Worm (Caenorhabditis elegans): Measurements from ENCODE around the gene W03F9.9.

Gene W03F9.9

DNA sequence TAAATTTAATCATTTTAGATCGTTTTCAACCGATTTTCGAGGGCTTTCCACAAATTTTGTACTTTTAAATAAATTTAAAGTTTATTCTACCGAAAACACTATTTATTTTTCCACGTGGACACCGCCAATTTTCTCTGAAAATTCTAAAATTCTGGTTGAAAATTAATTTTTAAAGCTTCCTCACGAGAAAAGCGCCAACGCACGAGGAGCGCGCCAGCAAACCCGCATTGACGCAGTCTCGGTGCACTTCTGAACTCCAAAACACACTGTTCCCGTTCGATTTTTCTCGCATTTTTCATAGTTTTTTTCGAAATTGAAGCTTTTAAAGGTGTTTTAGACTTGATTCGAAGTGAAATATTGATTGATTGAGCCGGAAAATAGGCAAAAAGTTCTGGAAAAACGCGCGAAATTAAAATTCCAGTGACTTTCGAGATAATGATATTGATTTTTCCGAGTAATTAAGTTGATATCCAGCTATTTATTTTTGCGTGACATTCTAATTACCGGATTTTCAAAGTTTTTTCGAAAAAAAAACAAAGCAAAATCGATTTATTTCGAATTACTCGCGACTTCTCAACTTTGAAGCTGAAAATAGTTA is 38.3 kb downstream of the W03F9.9 start, which contains the start of gene cul-3 (continued):
- no peak for TF ChIP-seq alr-1 (tag; optimal IDR thresholded peaks at IDR 0.05)
- TF ChIP-seq egl-27 (tag; optimal IDR thresholded peaks at IDR 0.05), result peak; percentile 42
- TF ChIP-seq gmeb-1 (tag; optimal IDR thresholded peaks at IDR 0.05), result peak; percentile 79
- TF ChIP-seq lsy-2 (tag; optimal IDR thresholded peaks at IDR 0.05), result peak; percentile 74 to 84
- peak; percentile 15 for TF ChIP-seq fos-1 (tag; optimal IDR thresholded peaks at IDR 0.05)
- TF ChIP-seq peb-1 (tag; optimal IDR thresholded peaks at IDR 0.05), result no peak
- TF ChIP-seq sma-9 (GFP tag; optimal IDR thresholded peaks at IDR 0.05), result no peak
- TF ChIP-seq sma-9 (tag; optimal IDR thresholded peaks at IDR 0.05), result no peak
- no peak for TF ChIP-seq ztf-1 (GFP tag; conservative IDR thresholded peaks at IDR 0.05)
- TF ChIP-seq nhr-25 (tag; optimal IDR thresholded peaks at IDR 0.05), result peak; percentile 61
- TF ChIP-seq mdl-1 (tag; optimal IDR thresholded peaks at IDR 0.05), result no peak
- no peak for TF ChIP-seq zag-1 (tag; optimal IDR thresholded peaks at IDR 0.05)
- TF ChIP-seq nhr-23 (tag; optimal IDR thresholded peaks at IDR 0.05), result no peak
- no peak for TF ChIP-seq ZK546.5 (tag; optimal IDR thresholded peaks at IDR 0.05)
- no peak for TF ChIP-seq nhr-77 (tag; optimal IDR thresholded peaks at IDR 0.05)

DNA sequence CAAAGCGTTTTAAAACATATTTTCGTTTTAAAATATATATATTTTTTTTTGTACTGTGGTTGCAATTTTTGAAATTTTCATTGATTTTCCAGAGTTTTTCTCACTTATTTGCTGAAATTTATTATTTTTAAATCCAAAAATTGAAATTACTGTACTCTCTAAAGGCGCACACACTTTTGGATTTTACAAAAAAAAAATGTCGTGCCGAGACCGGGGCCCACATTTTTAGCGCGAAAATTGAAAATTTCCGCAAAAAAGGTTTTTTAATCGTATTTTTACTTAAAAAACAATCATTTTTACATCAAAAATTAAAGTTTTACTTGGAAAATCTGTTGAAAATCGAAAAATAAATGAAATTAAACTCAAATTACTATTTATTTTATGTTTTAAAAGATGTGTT is 46.4 kb downstream of the W03F9.9 start:
- TF ChIP-seq lin-39 (tag; optimal IDR thresholded peaks at IDR 0.05) (no peak), unc-39 (tag; optimal IDR thresholded peaks at IDR 0.05) (no peak), mab-5 (tag; optimal IDR thresholded peaks at IDR 0.05) (no peak), mdl-1 (tag; optimal IDR thresholded peaks at IDR 0.05) (no peak), skn-1 (tag; optimal IDR thresholded peaks at IDR 0.05) (no peak), Y55F3AM.14 (GFP tag; optimal IDR thresholded peaks at IDR 0.05) (no peak), alr-1 (tag; optimal IDR thresholded peaks at IDR 0.05) (no peak), sem-4 (tag; optimal IDR thresholded peaks at IDR 0.05) (no peak), ztf-1 (GFP tag; conservative IDR thresholded peaks at IDR 0.05) (no peak), nhr-10 (tag; optimal IDR thresholded peaks at IDR 0.05) (no peak), ceh-16 (tag; optimal IDR thresholded peaks at IDR 0.05) (no peak), C34F6.9 (tag; optimal IDR thresholded peaks at IDR 0.05) (no peak), aly-2 (tag; optimal IDR thresholded peaks at IDR 0.05) (no peak)

DNA sequence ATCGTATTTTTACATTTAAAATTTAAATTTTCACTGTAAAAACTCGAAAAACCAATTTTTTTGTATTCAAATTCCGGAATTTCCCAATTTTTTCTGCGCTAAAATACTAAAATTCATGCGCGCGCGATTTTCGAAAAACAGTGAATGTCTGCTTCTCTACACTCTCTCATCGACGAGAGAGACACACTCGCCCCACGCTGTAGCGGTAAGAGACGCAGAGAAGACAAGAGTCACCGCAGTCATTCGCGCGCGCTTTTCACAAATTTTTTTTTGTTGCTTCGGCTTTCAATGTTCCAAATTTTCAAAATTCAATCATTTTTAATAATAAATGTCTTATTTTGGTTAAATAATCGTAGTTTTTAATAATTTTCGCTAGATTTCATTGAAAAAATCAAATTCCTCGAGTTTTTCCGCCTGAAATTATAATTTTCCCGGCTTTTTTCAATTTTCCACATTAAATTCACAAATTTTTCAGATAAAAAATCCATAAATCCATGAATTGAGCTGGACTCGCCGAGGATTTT is 47.1 kb downstream of the W03F9.9 start, which contains the start of gene arid-1:
Gene arid-1, plus strand, starts transcription at position 474 of the 524 bp plus-strand sequence.
- TF ChIP-seq unc-55 (GFP tag; optimal IDR thresholded peaks at IDR 0.05) (peak; percentile 64), lsy-2 (tag; optimal IDR thresholded peaks at IDR 0.05) (peak in 1 of 2 experiments; percentile 44), elt-1 (tag; optimal IDR thresholded peaks at IDR 0.05) (no peak), lin-39 (tag; optimal IDR thresholded peaks at IDR 0.05) (no peak), nhr-129 (tag; optimal IDR thresholded peaks at IDR 0.05) (peak; percentile 30), ztf-11 (tag; optimal IDR thresholded peaks at IDR 0.05) (no peak), alr-1 (tag; optimal IDR thresholded peaks at IDR 0.05) (no peak), blmp-1 (tag; optimal IDR thresholded peaks at IDR 0.05; ENCODE audit: insufficient read depth) (no peak), skn-1 (tag; optimal IDR thresholded peaks at IDR 0.05) (no peak), crh-2 (tag; optimal IDR thresholded peaks at IDR 0.05) (no peak), mbf-1 (tag; optimal IDR thresholded peaks at IDR 0.05) (no peak), egl-27 (tag; optimal IDR thresholded peaks at IDR 0.05) (no peak), ztf-1 (GFP tag; conservative IDR thresholded peaks at IDR 0.05) (no peak), ztf-4 (tag; optimal IDR thresholded peaks at IDR 0.05) (no peak), mdl-1 (tag; optimal IDR thresholded peaks at IDR 0.05) (peak in 1 of 2 experiments; percentile 11), elt-3 (tag; optimal IDR thresholded peaks at IDR 0.05) (no peak), nhr-11 (tag; optimal IDR thresholded peaks at IDR 0.05) (no peak), R02D3.7 (tag; optimal IDR thresholded peaks at IDR 0.05) (no peak), nhr-23 (tag; optimal IDR thresholded peaks at IDR 0.05) (no peak), dmd-4 (tag; optimal IDR thresholded peaks at IDR 0.05) (no peak), Y55F3AM.14 (GFP tag; optimal IDR thresholded peaks at IDR 0.05) (no peak), peb-1 (tag; optimal IDR thresholded peaks at IDR 0.05) (no peak), C34F6.9 (tag; optimal IDR thresholded peaks at IDR 0.05) (peak; percentile 75), lin-13 (GFP tag; optimal IDR thresholded peaks at IDR 0.05) (no peak), sma-9 (GFP tag; optimal IDR thresholded peaks at IDR 0.05) (no peak), sma-9 (tag; optimal IDR thresholded peaks at IDR 0.05) (no peak), nhr-6 (tag; optimal IDR thresholded peaks at IDR 0.05) (no peak), gmeb-1 (tag; optimal IDR thresholded peaks at IDR 0.05) (peak; percentile 33), unc-39 (tag; optimal IDR thresholded peaks at IDR 0.05) (no peak), ceh-16 (tag; optimal IDR thresholded peaks at IDR 0.05) (no peak), fos-1 (tag; optimal IDR thresholded peaks at IDR 0.05) (no peak), sma-3 (GFP tag; optimal IDR thresholded peaks at IDR 0.05) (no peak), ZK546.5 (tag; optimal IDR thresholded peaks at IDR 0.05) (no peak), aly-2 (tag; optimal IDR thresholded peaks at IDR 0.05) (no peak), nhr-77 (tag; optimal IDR thresholded peaks at IDR 0.05) (no peak), F13H6.1 (tag; optimal IDR thresholded peaks at IDR 0.05) (no peak), nhr-237 (tag; optimal IDR thresholded peaks at IDR 0.05) (no peak)

All from whole organism, L2 larva.